Worm (Caenorhabditis elegans) whole organism, young adult: Measurements from ENCODE around the gene C43G2.3.

Experiments
- B0035.1 ChIP-seq: sonication (generic microtip); optimal IDR thresholded peaks from 2 replicates; lab custom pipeline; 2016; ENCODE audit warnings: missing genetic modification characterization, mild to moderate bottlenecking, missing compliant biosample characterization, missing genotype, missing genetic modification reagents
- C17E4.6 ChIP-seq: fragments of 200-800 bp; sonication (Bioruptor generic); IDR thresholded peaks from 2 replicates; pipeline ENCODE4 v1.3.6; 2022; ENCODE audit warnings: missing genetic modification reagents, missing genetic modification characterization, missing compliant biosample characterization
- Y56A3A.18 ChIP-seq: fragments of 200-800 bp; sonication (Bioruptor generic); IDR thresholded peaks from 2 replicates; pipeline ENCODE4 v1.3.6; 2022; ENCODE audit warnings: missing genetic modification reagents, missing genetic modification characterization, missing compliant biosample characterization
- atf-7 ChIP-seq: sonication (generic microtip); optimal IDR thresholded peaks from 2 replicates; lab custom pipeline; 2017; ENCODE audit warnings: mild to moderate bottlenecking, missing genetic modification characterization, missing compliant biosample characterization
- ekl-4 ChIP-seq: fragments of 200-800 bp; sonication (Bioruptor generic); IDR thresholded peaks from 2 replicates; pipeline ENCODE4 v1.3.6; 2022; ENCODE audit warnings: missing genetic modification reagents, missing genetic modification characterization, missing compliant biosample characterization
- madf-6 ChIP-seq: fragments of 200-800 bp; sonication (Bioruptor generic); IDR thresholded peaks from 2 replicates; pipeline ENCODE4 v1.3.6; 2022; ENCODE audit warnings: missing genetic modification reagents, missing genetic modification characterization, missing compliant biosample characterization
- pha-4 ChIP-seq: fragments of 150-350 bp; sonication (generic microtip); optimal IDR thresholded peaks from 2 replicates; lab custom pipeline; 2014; ENCODE audit warnings: missing biosample characterization, missing genetic modification reagents, missing genetic modification characterization
- somi-1 ChIP-seq: fragments of 200-800 bp; sonication (Bioruptor generic); optimal IDR thresholded peaks from 2 replicates; lab custom pipeline; 2018; ENCODE audit warnings: mild to moderate bottlenecking, missing genetic modification characterization, missing compliant biosample characterization
- unc-62 ChIP-seq: fragments of 150-350 bp; optimal IDR thresholded peaks from 2 replicates; lab custom pipeline; 2014; ENCODE audit warnings: missing biosample characterization, missing genetic modification reagents, missing genetic modification characterization
- ztf-22 ChIP-seq: fragments of 200-800 bp; sonication (Bioruptor generic); optimal IDR thresholded peaks from 2 replicates; lab custom pipeline; 2018; ENCODE audit warnings: mild to moderate bottlenecking, missing genetic modification characterization, moderate library complexity, missing compliant biosample characterization
- ztf-28 ChIP-seq: fragments of 200-800 bp; sonication (Bioruptor generic); IDR thresholded peaks from 2 replicates; pipeline ENCODE4 v1.3.6; 2022; ENCODE audit warnings: missing genetic modification reagents, missing genetic modification characterization, missing compliant biosample characterization

ce11 chrIV:6585397-6585921, 7.4 kb downstream of the C43G2.3 start, which contains the start of the genes F38A5.2 and dnj-11:
- no peak; the same call in 1 of the 2 replicates for TF ChIP-seq ekl-4 (GFP tag; lab: Robert Waterston, UW)
- TF ChIP-seq atf-7 (tag; lab: Kevin White, UChicago) = no peak
- no peak for TF ChIP-seq Y56A3A.18 (GFP tag; lab: Robert Waterston, UW)
- no peak for TF ChIP-seq ztf-22 (GFP tag; lab: Kevin White, UChicago)
- TF ChIP-seq ztf-28 (GFP tag; lab: Robert Waterston, UW) = no peak
- TF ChIP-seq unc-62 (GFP tag; lab: Kevin White, UChicago) = no peak
- 0 out of 2 replicates have a peak, but pooled peaks have one; percentile 30 for TF ChIP-seq madf-6 (GFP tag; lab: Robert Waterston, UW)
- no peak for TF ChIP-seq B0035.1 (tag; lab: Kevin White, UChicago)
- TF ChIP-seq pha-4 (tag; lab: Kevin White, UChicago) = peak; percentile 66
- no peak for TF ChIP-seq somi-1
- no peak for TF ChIP-seq C17E4.6 (GFP tag; lab: Robert Waterston, UW)
